Fruit fly (Drosophila melanogaster) whole organism, embryonic: Measurements from ENCODE around the gene CG31883.

Source experiments
- Ada2b ChIP-seq: fragments of 200-800 bp; sonication (Bioruptor generic); IDR thresholded peaks from 2 replicates; pipeline ENCODE4 v1.3.6; 2022; ENCODE audit warnings: missing biosample characterization, missing genetic modification characterization
- CG10366 ChIP-seq: fragments of 200-800 bp; sonication (Bioruptor generic); IDR thresholded peaks from 2 replicates; pipeline ENCODE4 v1.3.6; 2022; ENCODE audit warnings: missing biosample characterization, missing genetic modification characterization
- CG10543 ChIP-seq: fragments of 200-800 bp; sonication (Bioruptor generic); optimal IDR thresholded peaks from 3 replicates; lab custom pipeline; 2017; ENCODE audit warnings: missing biosample characterization, mild to moderate bottlenecking, missing genetic modification characterization, moderate library complexity
- CG10959 ChIP-seq: fragments of 200-800 bp; sonication (Bioruptor generic); IDR thresholded peaks from 2 replicates; pipeline ENCODE4 v1.3.6; 2022; ENCODE audit warnings: missing biosample characterization, missing genetic modification characterization
- CG11695 ChIP-seq: fragments of 200-800 bp; sonication (Bioruptor generic); IDR thresholded peaks from 3 replicates; pipeline ENCODE4 v1.3.6; 2022; ENCODE audit warnings: missing biosample characterization, missing genetic modification characterization
- CG12299 ChIP-seq: fragments of 200-800 bp; sonication (Bioruptor generic); optimal IDR thresholded peaks from 2 replicates; lab custom pipeline; 2018; ENCODE audit warnings: missing biosample characterization, mild to moderate bottlenecking, missing genetic modification characterization
- CG13775 ChIP-seq: fragments of 200-800 bp; sonication (Bioruptor generic); optimal IDR thresholded peaks from 3 replicates; lab custom pipeline; 2017; ENCODE audit warnings: missing biosample characterization, mild to moderate bottlenecking, missing genetic modification characterization
- CG13894 ChIP-seq: fragments of 200-800 bp; sonication (Bioruptor generic); optimal IDR thresholded peaks from 3 replicates; lab custom pipeline; 2018; ENCODE audit warnings: missing biosample characterization, mild to moderate bottlenecking, missing genetic modification characterization, moderate library complexity
- CG15601 ChIP-seq: fragments of 200-800 bp; sonication (Bioruptor generic); optimal IDR thresholded peaks from 3 replicates; lab custom pipeline; 2019; ENCODE audit warnings: missing biosample characterization, mild to moderate bottlenecking, missing genetic modification characterization, moderate library complexity
- CG1792 ChIP-seq: fragments of 200-800 bp; sonication (Bioruptor generic); optimal IDR thresholded peaks from 2 replicates; lab custom pipeline; 2016; ENCODE audit warnings: missing biosample characterization, missing genetic modification characterization
- CG3847 ChIP-seq: fragments of 200-800 bp; sonication (Bioruptor generic); IDR thresholded peaks from 2 replicates; pipeline ENCODE4 v1.3.6; 2022; ENCODE audit warnings: missing biosample characterization, missing genetic modification characterization
- CG4404 ChIP-seq: fragments of 200-800 bp; sonication (Bioruptor generic); IDR thresholded peaks from 2 replicates; pipeline ENCODE4 v1.3.6; 2022; ENCODE audit warnings: missing biosample characterization, missing genetic modification characterization
- CG4730 ChIP-seq: fragments of 200-800 bp; sonication (Bioruptor generic); IDR thresholded peaks from 2 replicates; pipeline ENCODE4 v1.3.6; 2022; ENCODE audit warnings: missing biosample characterization, missing genetic modification characterization
- CG6854 ChIP-seq: fragments of 200-800 bp; sonication (Bioruptor generic); optimal IDR thresholded peaks from 3 replicates; lab custom pipeline; 2017; ENCODE audit warnings: missing biosample characterization, mild to moderate bottlenecking, missing genetic modification characterization
- CG7786 ChIP-seq: fragments of 200-800 bp; sonication (Bioruptor generic); optimal IDR thresholded peaks from 2 replicates; lab custom pipeline; 2016; ENCODE audit warnings: missing biosample characterization, missing genetic modification characterization
- CG8089 ChIP-seq: fragments of 200-800 bp; sonication (Bioruptor generic); optimal IDR thresholded peaks from 3 replicates; lab custom pipeline; 2016; ENCODE audit warnings: missing biosample characterization, missing genetic modification characterization
- CG8944 ChIP-seq: fragments of 200-800 bp; sonication (Bioruptor generic); optimal IDR thresholded peaks from 3 replicates; lab custom pipeline; 2016; ENCODE audit warnings: missing biosample characterization, missing genetic modification characterization
- CG9215 ChIP-seq: fragments of 200-800 bp; sonication (Bioruptor generic); IDR thresholded peaks from 2 replicates; pipeline ENCODE4 v1.3.6; 2022; ENCODE audit warnings: missing biosample characterization, missing genetic modification characterization
- D19B ChIP-seq: fragments of 200-800 bp; sonication (Bioruptor generic); optimal IDR thresholded peaks from 2 replicates; lab custom pipeline; 2017; ENCODE audit warnings: missing biosample characterization, mild to moderate bottlenecking, missing genetic modification characterization
- Dek ChIP-seq: fragments of 200-800 bp; sonication (Bioruptor generic); optimal IDR thresholded peaks from 3 replicates; lab custom pipeline; 2019; ENCODE audit warnings: missing biosample characterization, mild to moderate bottlenecking, missing genetic modification characterization, moderate library complexity
- E2f2 ChIP-seq: fragments of 200-800 bp; sonication (Bioruptor generic); IDR thresholded peaks from 2 replicates; pipeline ENCODE4 v1.3.6; 2022; ENCODE audit warnings: missing biosample characterization, missing genetic modification characterization
- Fer1 ChIP-seq: fragments of 200-800 bp; sonication (Bioruptor generic); optimal IDR thresholded peaks from 2 replicates; lab custom pipeline; 2017; ENCODE audit warnings: missing biosample characterization, mild to moderate bottlenecking, missing genetic modification characterization
- Gug ChIP-seq: fragments of 200-800 bp; sonication (Bioruptor generic); IDR thresholded peaks from 4 replicates; pipeline ENCODE4 v1.3.6; 2022; ENCODE audit warnings: missing biosample characterization, missing genetic modification characterization
- H15 ChIP-seq: fragments of 200-800 bp; sonication (Bioruptor generic); IDR thresholded peaks from 3 replicates; pipeline ENCODE4 v1.3.6; 2022; ENCODE audit warnings: missing biosample characterization, missing genetic modification characterization
- HLH3B ChIP-seq: fragments of 200-800 bp; sonication (Bioruptor generic); IDR thresholded peaks from 2 replicates; pipeline ENCODE4 v1.3.6; 2022; ENCODE audit warnings: missing biosample characterization, missing genetic modification characterization
- Hand ChIP-seq: fragments of 200-800 bp; sonication (Bioruptor generic); optimal IDR thresholded peaks from 2 replicates; lab custom pipeline; 2017; ENCODE audit warnings: mild to moderate bottlenecking, missing biosample characterization, missing genetic modification reagents, missing genetic modification characterization
- Hmx ChIP-seq: fragments of 200-800 bp; sonication (Bioruptor generic); optimal IDR thresholded peaks from 2 replicates; lab custom pipeline; 2016; ENCODE audit warnings: missing biosample characterization, missing genetic modification characterization
- Mes4 ChIP-seq: fragments of 200-800 bp; sonication (Bioruptor generic); optimal IDR thresholded peaks from 2 replicates; lab custom pipeline; 2016; ENCODE audit warnings: missing biosample characterization, missing genetic modification characterization
- NK7.1 ChIP-seq: fragments of 200-800 bp; sonication (Bioruptor generic); optimal IDR thresholded peaks from 3 replicates; lab custom pipeline; 2016; ENCODE audit warnings: missing biosample characterization, missing genetic modification characterization
- Optix ChIP-seq: fragments of 200-800 bp; sonication (Bioruptor generic); IDR thresholded peaks from 3 replicates; pipeline ENCODE4 v1.3.6; 2022; ENCODE audit warnings: missing biosample characterization, missing genetic modification characterization
- Ravus ChIP-seq: fragments of 200-800 bp; sonication (Bioruptor generic); IDR thresholded peaks from 2 replicates; pipeline ENCODE4 v1.3.6; 2022; ENCODE audit warnings: missing biosample characterization, missing genetic modification characterization
- Xrp1 ChIP-seq: fragments of 200-800 bp; sonication (Bioruptor generic); IDR thresholded peaks from 2 replicates; pipeline ENCODE4 v1.3.6; 2022; ENCODE audit warnings: missing biosample characterization, missing genetic modification characterization
- abd-A ChIP-seq: fragments of 200-800 bp; sonication (Bioruptor generic); optimal IDR thresholded peaks from 3 replicates; lab custom pipeline; 2019; ENCODE audit warnings: missing biosample characterization, mild to moderate bottlenecking, missing genetic modification characterization, moderate library complexity
- cad ChIP-seq: fragments of >200 bp; optimal IDR thresholded peaks from 2 replicates; lab custom pipeline; 2017; ENCODE audit warnings: missing biosample characterization, missing genetic modification characterization
- dimm ChIP-seq: fragments of 200-800 bp; sonication (Bioruptor generic); IDR thresholded peaks from 2 replicates; pipeline ENCODE4 v1.3.6; 2022; ENCODE audit warnings: missing biosample characterization, missing genetic modification characterization
- disco-r ChIP-seq: fragments of 200-800 bp; sonication (Bioruptor generic); optimal IDR thresholded peaks from 2 replicates; lab custom pipeline; 2016; ENCODE audit warnings: missing biosample characterization, missing genetic modification characterization
- dm ChIP-seq: fragments of 200-800 bp; sonication (Bioruptor generic); optimal IDR thresholded peaks from 3 replicates; lab custom pipeline; 2016; ENCODE audit warnings: missing biosample characterization, missing genetic modification characterization
- en ChIP-seq: fragments of 200-800 bp; sonication (Bioruptor generic); optimal IDR thresholded peaks from 2 replicates; lab custom pipeline; 2016; ENCODE audit warnings: missing biosample characterization, missing genetic modification characterization
- fd3F ChIP-seq: fragments of 200-800 bp; sonication (Bioruptor generic); optimal IDR thresholded peaks from 2 replicates; lab custom pipeline; 2018; ENCODE audit warnings: missing biosample characterization, mild to moderate bottlenecking, missing genetic modification characterization, moderate library complexity
- fru ChIP-seq: fragments of >200 bp; optimal IDR thresholded peaks from 2 replicates; lab custom pipeline; 2017
- gem ChIP-seq: fragments of 200-800 bp; sonication (Bioruptor generic); optimal IDR thresholded peaks from 2 replicates; lab custom pipeline; 2019; ENCODE audit warnings: missing biosample characterization, mild to moderate bottlenecking, missing genetic modification characterization, moderate library complexity
- grn ChIP-seq: fragments of 200-800 bp; sonication (Bioruptor generic); optimal IDR thresholded peaks from 3 replicates; lab custom pipeline; 2017; ENCODE audit warnings: missing biosample characterization, missing genetic modification characterization
- h ChIP-seq: fragments of >200 bp; optimal IDR thresholded peaks from 2 replicates; lab custom pipeline; 2017
- kni ChIP-seq: fragments of 200-800 bp; sonication (Bioruptor generic); optimal IDR thresholded peaks from 3 replicates; lab custom pipeline; 2017; ENCODE audit warnings: mild to moderate bottlenecking, missing biosample characterization, missing genetic modification reagents, missing genetic modification characterization
- lilli ChIP-seq: fragments of 200-800 bp; sonication (Bioruptor generic); optimal IDR thresholded peaks from 3 replicates; lab custom pipeline; 2016; ENCODE audit warnings: missing biosample characterization, missing genetic modification characterization
- otp ChIP-seq: fragments of 200-800 bp; sonication (Bioruptor generic); IDR thresholded peaks from 3 replicates; pipeline ENCODE4, ENCODE4 v1.3.6; 2022; ENCODE audit warnings: missing biosample characterization, missing genetic modification characterization
- schlank ChIP-seq: fragments of 200-800 bp; sonication (Bioruptor generic); optimal IDR thresholded peaks from 2 replicates; lab custom pipeline; 2018; ENCODE audit warnings: missing biosample characterization, mild to moderate bottlenecking, missing genetic modification characterization
- sens ChIP-seq: fragments of 200-800 bp; sonication (Bioruptor generic); peaks from one replicate; lab custom pipeline; 2016; ENCODE audit warnings: missing biosample characterization, missing genetic modification characterization
- slbo ChIP-seq: fragments of 200-800 bp; sonication (Bioruptor generic); IDR thresholded peaks from 2 replicates; pipeline ENCODE4 v1.3.6; 2022; ENCODE audit warnings: missing biosample characterization, missing genetic modification characterization
- tgo ChIP-seq: fragments of 200-800 bp; sonication (Bioruptor generic); IDR thresholded peaks from 3 replicates; pipeline ENCODE4 v1.3.6; 2022; ENCODE audit warnings: missing biosample characterization, missing genetic modification characterization
- wdn ChIP-seq: fragments of 200-800 bp; sonication (Bioruptor generic); IDR thresholded peaks from 2 replicates; pipeline ENCODE4 v1.3.6; 2022; ENCODE audit warnings: missing biosample characterization, missing genetic modification characterization

CG31883 gene

dm6 chr2L:9520886-9521868 lies 7.1 kb upstream of the CG31883 start, which contains the start of gene Oatp30B (continued):
- TF ChIP-seq NK7.1 (GFP tag; lab: Kevin White, UChicago) (peak; percentile 87), CG10543 (GFP tag; lab: Kevin White, UChicago) (peak; percentile 94), HLH3B (GFP tag; lab: Robert Waterston, UW) (peak; percentile 97), slbo (GFP tag; lab: Robert Waterston, UW) (peak; percentile 98), kni (peak; percentile 91), D19B (GFP tag; lab: Kevin White, UChicago) (peak; percentile 81), gem (tag; lab: Kevin White, UChicago) (peak; percentile 99), tgo (peak; percentile 97), E2f2 (peak; percentile 83), dm (GFP tag; lab: Kevin White, UChicago) (peak; percentile 82), fd3F (GFP tag; lab: Kevin White, UChicago) (peak; percentile 95), abd-A (peak; percentile 91), h (lab: Kevin White, UChicago) (no peak), grn (peak; percentile 80), fru (lab: Kevin White, UChicago) (no peak), dimm (GFP tag; lab: Robert Waterston, UW) (peak; percentile 93; the same call in 1 of the 2 replicates), schlank (tag; lab: Kevin White, UChicago) (peak; percentile 89), H15 (GFP tag; lab: Robert Waterston, UW) (peak; percentile 97), CG1792 (GFP tag; lab: Kevin White, UChicago) (peak; percentile 89), sens (GFP tag; lab: Kevin White, UChicago) (peak; percentile 99), CG7786 (peak; percentile 94), Fer1 (peak; percentile 96), lilli (GFP tag; lab: Kevin White, UChicago) (peak; percentile 98), CG8944 (peak; percentile 96), CG6854 (GFP tag; lab: Kevin White, UChicago) (peak; percentile 90), CG4404 (GFP tag; lab: Robert Waterston, UW) (peak; percentile 98), CG12299 (peak; percentile 95), cad (GFP tag; lab: Kevin White, UChicago) (no peak), CG13775 (GFP tag; lab: Kevin White, UChicago) (peak; percentile 96), Dek (tag; lab: Kevin White, UChicago) (peak; percentile 97), CG9215 (GFP tag; lab: Robert Waterston, UW) (peak; percentile 94), Ravus (peak; percentile 89), Xrp1 (peak; percentile 99), Hmx (GFP tag; lab: Kevin White, UChicago) (peak; percentile 91), Optix (GFP tag; lab: Robert Waterston, UW) (peak; percentile 88; the same call in 2 of the 3 replicates), wdn (GFP tag; lab: Robert Waterston, UW) (peak; percentile 95), CG13894 (tag; lab: Kevin White, UChicago) (peak; percentile 97), Ada2b (GFP tag; lab: Robert Waterston, UW) (peak; percentile 96), CG4730 (GFP tag; lab: Robert Waterston, UW) (peak; percentile 96), Mes4 (peak; percentile 91), CG10366 (GFP tag; lab: Robert Waterston, UW) (peak; percentile 98), en (peak; percentile 92), CG3847 (GFP tag; lab: Robert Waterston, UW) (peak; percentile 98), Hand (peak; percentile 85), otp (peak; percentile 97), CG10959 (GFP tag; lab: Robert Waterston, UW) (peak; percentile 96), Gug (GFP tag; lab: Robert Waterston, UW) (peak; percentile 92), CG15601 (tag; lab: Kevin White, UChicago) (peak; percentile 95), CG11695 (GFP tag; lab: Robert Waterston, UW) (peak; percentile 95), CG8089 (peak; percentile 90), disco-r (GFP tag; lab: Kevin White, UChicago) (peak; percentile 90)
